Fruit fly (Drosophila melanogaster) whole organism, embryonic: ENCODE data around the gene CG32371.

Experiments
- B-H1 ChIP-seq: fragments of 200-800 bp; sonication (Bioruptor generic); IDR thresholded peaks from 3 replicates; pipeline ENCODE4 v1.3.6; 2022; ENCODE audit warnings: missing biosample characterization, missing genetic modification characterization
- CG11398 ChIP-seq: fragments of 200-800 bp; sonication (Bioruptor generic); optimal IDR thresholded peaks from 2 replicates; lab custom pipeline; 2016; ENCODE audit warnings: missing biosample characterization, missing genetic modification characterization
- CG11560 ChIP-seq: fragments of 200-800 bp; sonication (Bioruptor generic); IDR thresholded peaks from 3 replicates; pipeline ENCODE4 v1.3.6; 2022; ENCODE audit warnings: missing biosample characterization, missing genetic modification characterization
- CG11723 ChIP-seq: fragments of 200-800 bp; sonication (Bioruptor generic); optimal IDR thresholded peaks from 2 replicates; lab custom pipeline; 2017; ENCODE audit warnings: missing biosample characterization, mild to moderate bottlenecking, missing genetic modification characterization
- CG12155 ChIP-seq: fragments of 200-800 bp; sonication (Bioruptor generic); optimal IDR thresholded peaks from 3 replicates; lab custom pipeline; 2016; ENCODE audit warnings: missing biosample characterization, missing genetic modification characterization
- CG13123 ChIP-seq: fragments of 200-800 bp; sonication (Bioruptor generic); optimal IDR thresholded peaks from 2 replicates; lab custom pipeline; 2016; ENCODE audit warnings: missing biosample characterization, missing genetic modification characterization
- CG16779 ChIP-seq: fragments of 200-800 bp; sonication (Bioruptor generic); IDR thresholded peaks from 2 replicates; pipeline ENCODE4 v1.3.6; 2022; ENCODE audit warnings: missing biosample characterization, missing genetic modification characterization
- CG16815 ChIP-seq: fragments of 200-800 bp; sonication (Bioruptor generic); optimal IDR thresholded peaks from 3 replicates; lab custom pipeline; 2017; ENCODE audit warnings: missing biosample characterization, mild to moderate bottlenecking, missing genetic modification characterization
- CG17568 ChIP-seq: fragments of 200-800 bp; sonication (Bioruptor generic); optimal IDR thresholded peaks from 2 replicates; lab custom pipeline; 2018; ENCODE audit warnings: missing biosample characterization, mild to moderate bottlenecking, missing genetic modification characterization, moderate library complexity
- CG18262 ChIP-seq: fragments of 200-800 bp; optimal IDR thresholded peaks from 3 replicates; lab custom pipeline; 2019; ENCODE audit warnings: missing biosample characterization, mild to moderate bottlenecking, missing genetic modification characterization, moderate library complexity
- CG2120 ChIP-seq: fragments of 200-800 bp; sonication (Bioruptor generic); optimal IDR thresholded peaks from 3 replicates; lab custom pipeline; 2016; ENCODE audit warnings: missing biosample characterization, missing genetic modification characterization
- CG2678 ChIP-seq: fragments of 200-800 bp; sonication (Bioruptor generic); optimal IDR thresholded peaks from 3 replicates; lab custom pipeline; 2019; ENCODE audit warnings: missing biosample characterization, mild to moderate bottlenecking, missing genetic modification characterization, moderate library complexity
- CG30020 ChIP-seq: fragments of 200-800 bp; optimal IDR thresholded peaks from 2 replicates; lab custom pipeline; 2019; ENCODE audit warnings: missing biosample characterization, mild to moderate bottlenecking, missing genetic modification characterization, moderate library complexity
- CG4730 ChIP-seq: fragments of 200-800 bp; sonication (Bioruptor generic); IDR thresholded peaks from 2 replicates; pipeline ENCODE4 v1.3.6; 2022; ENCODE audit warnings: missing biosample characterization, missing genetic modification characterization
- CG6654 ChIP-seq: fragments of 200-800 bp; sonication (Bioruptor generic); optimal IDR thresholded peaks from 2 replicates; lab custom pipeline; 2017; ENCODE audit warnings: missing biosample characterization, mild to moderate bottlenecking, missing genetic modification characterization
- CG7271 ChIP-seq: fragments of 200-800 bp; sonication (Bioruptor generic); optimal IDR thresholded peaks from 2 replicates; lab custom pipeline; 2018; ENCODE audit warnings: missing biosample characterization, mild to moderate bottlenecking, missing genetic modification characterization, moderate library complexity
- CG8359 ChIP-seq: fragments of 200-800 bp; sonication (Bioruptor generic); optimal IDR thresholded peaks from 2 replicates; lab custom pipeline; 2017; ENCODE audit warnings: missing biosample characterization, mild to moderate bottlenecking, missing genetic modification characterization, borderline replicate concordance
- CG9215 ChIP-seq: fragments of 200-800 bp; sonication (Bioruptor generic); IDR thresholded peaks from 2 replicates; pipeline ENCODE4 v1.3.6; 2022; ENCODE audit warnings: missing biosample characterization, missing genetic modification characterization
- CG9727 ChIP-seq: fragments of 200-800 bp; sonication (Bioruptor generic); optimal IDR thresholded peaks from 3 replicates; lab custom pipeline; 2017; ENCODE audit warnings: missing biosample characterization, mild to moderate bottlenecking, missing genetic modification characterization
- Dek ChIP-seq: fragments of 200-800 bp; sonication (Bioruptor generic); optimal IDR thresholded peaks from 3 replicates; lab custom pipeline; 2019; ENCODE audit warnings: missing biosample characterization, mild to moderate bottlenecking, missing genetic modification characterization, moderate library complexity
- Dref ChIP-seq: fragments of 200-800 bp; sonication (Bioruptor generic); IDR thresholded peaks from 2 replicates; pipeline ENCODE4 v1.3.6; 2022; ENCODE audit warnings: missing biosample characterization, missing genetic modification characterization
- Eip74EF ChIP-seq, 2 experiments: fragments of 200-800 bp in 1 of 2; fragments of >200 bp in 1 of 2; sonication (Bioruptor generic) in 1 of 2; optimal IDR thresholded peaks; 2 replicates each; lab custom pipeline; 2017 to 2019; ENCODE audit warnings: missing biosample characterization in 2 of 2, missing genetic modification characterization in 2 of 2, mild to moderate bottlenecking in 1 of 2, moderate library complexity in 1 of 2
- Ets65A ChIP-seq: fragments of 200-800 bp; sonication (Bioruptor generic); peaks from one replicate; lab custom pipeline; 2016; ENCODE audit warnings: missing biosample characterization, missing genetic modification characterization
- Hr3 ChIP-seq: fragments of 200-800 bp; sonication (Bioruptor generic); optimal IDR thresholded peaks from 3 replicates; lab custom pipeline; 2016; ENCODE audit warnings: missing biosample characterization, missing genetic modification characterization
- Hr51 ChIP-seq, 2 experiments: fragments of 200-800 bp; sonication (Bioruptor generic); optimal IDR thresholded peaks; 2 replicates in 1 of 2; 3 replicates in 1 of 2; lab custom pipeline; 2016 to 2018; ENCODE audit warnings: missing biosample characterization in 2 of 2, missing genetic modification characterization in 2 of 2, mild to moderate bottlenecking in 1 of 2, moderate library complexity in 1 of 2
- Max ChIP-seq: fragments of 200-800 bp; sonication (Bioruptor generic); optimal IDR thresholded peaks from 2 replicates; lab custom pipeline; 2016; ENCODE audit warnings: missing biosample characterization, mild to moderate bottlenecking, missing genetic modification characterization
- Sin3A ChIP-seq: fragments of >200 bp; optimal IDR thresholded peaks from 2 replicates; lab custom pipeline; 2018
- Trl ChIP-seq, 3 experiments: fragments of >200 bp in 2 of 3; fragments of 200-800 bp in 1 of 3; sonication (Bioruptor generic) in 1 of 3; optimal IDR thresholded peaks; 2 replicates in 1 of 3; 3 replicates in 2 of 3; lab custom pipeline; 2016 to 2017; ENCODE audit warnings: missing biosample characterization in 1 of 3, missing genetic modification characterization in 1 of 3
- caup ChIP-seq: fragments of 200-800 bp; sonication (Bioruptor generic); optimal IDR thresholded peaks from 3 replicates; lab custom pipeline; 2017; ENCODE audit warnings: missing biosample characterization, mild to moderate bottlenecking, missing genetic modification characterization, moderate library complexity; ENCODE audit not compliant: severe bottlenecking
- chif ChIP-seq, 2 experiments: fragments of 200-800 bp; sonication (Bioruptor generic); optimal IDR thresholded peaks; 3 replicates each; lab custom pipeline; 2016; ENCODE audit warnings: missing biosample characterization in 2 of 2, missing genetic modification characterization in 2 of 2
- crol ChIP-seq: fragments of 200-800 bp; sonication (Bioruptor generic); IDR thresholded peaks from 2 replicates; pipeline ENCODE4 v1.3.6; 2022; ENCODE audit warnings: missing biosample characterization, missing genetic modification characterization
- dm ChIP-seq: fragments of 200-800 bp; sonication (Bioruptor generic); optimal IDR thresholded peaks from 3 replicates; lab custom pipeline; 2016; ENCODE audit warnings: missing biosample characterization, missing genetic modification characterization
- dpn ChIP-seq, 2 experiments: fragments of 200-800 bp; sonication (Bioruptor generic); optimal IDR thresholded peaks; 3 replicates each; lab custom pipeline; 2016; ENCODE audit warnings: missing biosample characterization in 2 of 2, missing genetic modification characterization in 2 of 2
- fu2 ChIP-seq: fragments of 200-800 bp; sonication (Bioruptor generic); optimal IDR thresholded peaks from 2 replicates; lab custom pipeline; 2016; ENCODE audit warnings: missing biosample characterization, missing genetic modification characterization
- gem ChIP-seq: fragments of 200-800 bp; sonication (Bioruptor generic); optimal IDR thresholded peaks from 2 replicates; lab custom pipeline; 2019; ENCODE audit warnings: missing biosample characterization, mild to moderate bottlenecking, missing genetic modification characterization, moderate library complexity
- hb ChIP-seq: fragments of 200-800 bp; sonication (Bioruptor generic); IDR thresholded peaks from 3 replicates; pipeline ENCODE4 v1.3.6; 2022; ENCODE audit warnings: missing biosample characterization, missing genetic modification characterization; ENCODE audit not compliant: partially characterized antibody
- onecut ChIP-seq: fragments of 200-800 bp; sonication (Bioruptor generic); IDR thresholded peaks from 2 replicates; pipeline ENCODE4 v1.3.6; 2022; ENCODE audit warnings: missing biosample characterization, missing genetic modification characterization
- psq ChIP-seq: fragments of 200-800 bp; sonication (Bioruptor generic); optimal IDR thresholded peaks from 2 replicates; lab custom pipeline; 2017; ENCODE audit warnings: missing biosample characterization, missing genetic modification characterization
- repo ChIP-seq: fragments of 200-800 bp; sonication (Bioruptor generic); optimal IDR thresholded peaks from 2 replicates; lab custom pipeline; 2016; ENCODE audit warnings: missing biosample characterization, missing genetic modification characterization
- seq ChIP-seq: fragments of 200-800 bp; sonication (Bioruptor generic); IDR thresholded peaks from 2 replicates; pipeline ENCODE4 v1.3.6; 2022; ENCODE audit warnings: missing biosample characterization, missing genetic modification characterization
- sima ChIP-seq: fragments of 200-800 bp; sonication (Bioruptor generic); optimal IDR thresholded peaks from 2 replicates; lab custom pipeline; 2016; ENCODE audit warnings: missing biosample characterization, missing genetic modification characterization
- tap ChIP-seq: fragments of 200-800 bp; optimal IDR thresholded peaks from 3 replicates; lab custom pipeline; 2019; ENCODE audit warnings: missing biosample characterization, mild to moderate bottlenecking, missing genetic modification characterization, moderate library complexity
- tin ChIP-seq: fragments of 200-800 bp; sonication (Bioruptor generic); optimal IDR thresholded peaks from 3 replicates; lab custom pipeline; 2016; ENCODE audit warnings: missing biosample characterization, missing genetic modification characterization
- tio ChIP-seq: fragments of 200-800 bp; sonication (Bioruptor generic); optimal IDR thresholded peaks from 2 replicates; lab custom pipeline; 2017; ENCODE audit warnings: missing biosample characterization, missing genetic modification characterization, inconsistent platforms
- ttk ChIP-seq: fragments of 200-800 bp; sonication (Bioruptor generic); IDR thresholded peaks from 2 replicates; pipeline ENCODE4 v2.1.2; 2022; ENCODE audit warnings: missing biosample characterization, missing genetic modification characterization
- tx ChIP-seq: fragments of 200-800 bp; sonication (Bioruptor generic); optimal IDR thresholded peaks from 2 replicates; lab custom pipeline; 2016; ENCODE audit warnings: missing biosample characterization, missing genetic modification characterization
- wdn ChIP-seq: fragments of 200-800 bp; sonication (Bioruptor generic); IDR thresholded peaks from 2 replicates; pipeline ENCODE4 v1.3.6; 2022; ENCODE audit warnings: missing biosample characterization, missing genetic modification characterization

The CG32371 gene

dm6 chr3L:7718561-7719417 is 49.4 kb downstream of the CG32371 start, which contains the start of gene Mcad (continued):
- TF ChIP-seq CG2678 (tag; lab: Kevin White, UChicago) (peak; percentile 97), CG16815 (GFP tag; lab: Kevin White, UChicago) (peak; percentile 74), caup (GFP tag; lab: Kevin White, UChicago) (peak; percentile 93), CG6654 (GFP tag; lab: Kevin White, UChicago) (peak; percentile 85), CG11560 (tag; lab: Robert Waterston, UW) (peak; percentile 84), CG12155 (GFP tag; lab: Kevin White, UChicago) (peak; percentile 77), ttk (GFP tag; lab: Robert Waterston, UW) (peak; percentile 74), CG8359 (GFP tag; lab: Kevin White, UChicago) (peak; percentile 85), tx (GFP tag; lab: Kevin White, UChicago) (peak; percentile 30), CG18262 (peak; percentile 88), tio (GFP tag; lab: Kevin White, UChicago) (peak; percentile 75), CG4730 (GFP tag; lab: Robert Waterston, UW) (peak; percentile 82), hb (GFP tag; lab: Robert Waterston, UW) (no peak), Hr3 (peak; percentile 90), CG11723 (peak; percentile 69), CG9215 (GFP tag; lab: Robert Waterston, UW) (peak; percentile 91), Eip74EF (GFP tag; optimal IDR thresholded peaks at IDR 0.05; lab: Kevin White, UChicago) (peak in 1 of 2 experiments; percentile 88), onecut (GFP tag; lab: Robert Waterston, UW) (peak; percentile 84), Hr51 (GFP tag; optimal IDR thresholded peaks at IDR 0.05; lab: Kevin White, UChicago) (peak; percentile 8 to 94), Dek (peak; percentile 84), CG11398 (GFP tag; lab: Kevin White, UChicago) (no peak), fu2 (GFP tag; lab: Kevin White, UChicago) (peak; percentile 25), B-H1 (GFP tag; lab: Robert Waterston, UW) (peak; percentile 82)

dm6 chr3L:7717863-7718560 is 50.1 kb downstream of the CG32371 start, which contains the start of gene Ank2:
Gene Ank2 (minus strand): TSS chr3L:7718395.
- no peak for TF ChIP-seq dpn (GFP tag; optimal IDR thresholded peaks at IDR 0.05; lab: Kevin White, UChicago)
- no peak for TF ChIP-seq CG7271 (tag; lab: Kevin White, UChicago)
- no peak for TF ChIP-seq CG30020 (tag; lab: Kevin White, UChicago)
- TF ChIP-seq tin (GFP tag; lab: Kevin White, UChicago), result no peak
- no peak for TF ChIP-seq CG9727 (GFP tag; lab: Kevin White, UChicago)
- TF ChIP-seq Dref (GFP tag; lab: Robert Waterston, UW), result no peak
- TF ChIP-seq dm (GFP tag; lab: Kevin White, UChicago), result no peak
- no peak for TF ChIP-seq CG13123
- TF ChIP-seq sima (GFP tag; lab: Kevin White, UChicago), result no peak
- TF ChIP-seq repo (GFP tag; lab: Kevin White, UChicago), result no peak
- TF ChIP-seq crol (GFP tag; lab: Robert Waterston, UW), result no peak
- no peak for TF ChIP-seq Trl (optimal IDR thresholded peaks at IDR 0.05; lab: Kevin White, UChicago)
- no peak for TF ChIP-seq Trl (GFP tag; optimal IDR thresholded peaks at IDR 0.05; lab: Kevin White, UChicago)
- no peak for TF ChIP-seq tap
- no peak for TF ChIP-seq Sin3A (lab: Kevin White, UChicago)
- TF ChIP-seq chif (GFP tag; optimal IDR thresholded peaks at IDR 0.05; lab: Kevin White, UChicago), result peak in 1 of 2 experiments; percentile 18
- peak; percentile 55 for TF ChIP-seq Ets65A (GFP tag; lab: Kevin White, UChicago)
- TF ChIP-seq CG17568 (GFP tag; lab: Kevin White, UChicago), result no peak
- no peak for TF ChIP-seq B-H1 (GFP tag; lab: Robert Waterston, UW)
- peak; percentile 29; the same call in 1 of the 2 replicates for TF ChIP-seq CG16779 (GFP tag; lab: Robert Waterston, UW)
- no peak for TF ChIP-seq wdn
- no peak for TF ChIP-seq seq (GFP tag; lab: Robert Waterston, UW)
- TF ChIP-seq CG2120 (GFP tag; lab: Kevin White, UChicago), result no peak
- no peak for TF ChIP-seq Max
- no peak for TF ChIP-seq psq (GFP tag; lab: Kevin White, UChicago)
- TF ChIP-seq gem (tag; lab: Kevin White, UChicago), result no peak
